Fruit fly (Drosophila melanogaster) whole organism, embryonic: ENCODE data around the gene CG9886.
A peak's percentile ranks its signal among the peaks of the same experiment; 100 is the strongest.

ENCODE experiments used
- B-H2 ChIP-seq: fragments of 200-800 bp; sonication (Bioruptor generic); optimal IDR thresholded peaks from 2 replicates; lab custom pipeline; 2018; ENCODE audit warnings: missing biosample characterization, mild to moderate bottlenecking, missing genetic modification characterization
- CG10543 ChIP-seq: fragments of 200-800 bp; sonication (Bioruptor generic); optimal IDR thresholded peaks from 3 replicates; lab custom pipeline; 2017; ENCODE audit warnings: missing biosample characterization, mild to moderate bottlenecking, missing genetic modification characterization, moderate library complexity
- CG11456 ChIP-seq: fragments of 200-800 bp; sonication (Bioruptor generic); IDR thresholded peaks from 3 replicates; pipeline ENCODE4 v1.3.6; 2022; ENCODE audit warnings: missing biosample characterization, missing genetic modification characterization
- CG11695 ChIP-seq: fragments of 200-800 bp; sonication (Bioruptor generic); IDR thresholded peaks from 3 replicates; pipeline ENCODE4 v1.3.6; 2022; ENCODE audit warnings: missing biosample characterization, missing genetic modification characterization
- CG15073 ChIP-seq: fragments of 200-800 bp; sonication (Bioruptor generic); optimal IDR thresholded peaks from 2 replicates; lab custom pipeline; 2016; ENCODE audit warnings: missing biosample characterization, missing genetic modification characterization
- CG15479 ChIP-seq: fragments of 200-800 bp; sonication (Bioruptor generic); optimal IDR thresholded peaks from 3 replicates; lab custom pipeline; 2019; ENCODE audit warnings: missing biosample characterization, mild to moderate bottlenecking, missing genetic modification characterization, moderate library complexity
- CG15601 ChIP-seq: fragments of 200-800 bp; sonication (Bioruptor generic); optimal IDR thresholded peaks from 3 replicates; lab custom pipeline; 2019; ENCODE audit warnings: missing biosample characterization, mild to moderate bottlenecking, missing genetic modification characterization, moderate library complexity
- CG1832 ChIP-seq: fragments of 200-800 bp; sonication (Bioruptor generic); optimal IDR thresholded peaks from 2 replicates; lab custom pipeline; 2017; ENCODE audit warnings: missing biosample characterization, mild to moderate bottlenecking, missing genetic modification characterization, inconsistent platforms
- CG2712 ChIP-seq: fragments of 200-800 bp; optimal IDR thresholded peaks from 3 replicates; lab custom pipeline; 2019; ENCODE audit warnings: missing biosample characterization, mild to moderate bottlenecking, missing genetic modification characterization, moderate library complexity
- CG30403 ChIP-seq: fragments of 200-800 bp; sonication (Bioruptor generic); optimal IDR thresholded peaks from 3 replicates; lab custom pipeline; 2016; ENCODE audit warnings: missing biosample characterization, missing genetic modification characterization
- CG31365 ChIP-seq: fragments of 200-800 bp; sonication (Bioruptor generic); optimal IDR thresholded peaks from 2 replicates; lab custom pipeline; 2018; ENCODE audit warnings: missing biosample characterization, mild to moderate bottlenecking, missing genetic modification characterization
- CG31388 ChIP-seq: fragments of 200-800 bp; sonication (Bioruptor generic); optimal IDR thresholded peaks from 2 replicates; lab custom pipeline; 2016; ENCODE audit warnings: missing biosample characterization, missing genetic modification characterization
- CG31441 ChIP-seq: fragments of 200-800 bp; sonication (Bioruptor generic); IDR thresholded peaks from 2 replicates; pipeline ENCODE4 v1.3.6; 2022; ENCODE audit warnings: missing biosample characterization, missing genetic modification characterization
- CG3847 ChIP-seq: fragments of 200-800 bp; sonication (Bioruptor generic); IDR thresholded peaks from 2 replicates; pipeline ENCODE4 v1.3.6; 2022; ENCODE audit warnings: missing biosample characterization, missing genetic modification characterization
- CG43689 ChIP-seq: fragments of 200-800 bp; sonication (Bioruptor generic); IDR thresholded peaks from 2 replicates; pipeline ENCODE4 v1.3.6; 2022; ENCODE audit warnings: missing biosample characterization, missing genetic modification characterization
- CG6272 ChIP-seq: fragments of 200-800 bp; sonication (Bioruptor generic); IDR thresholded peaks from 2 replicates; pipeline ENCODE4 v1.3.6; 2022; ENCODE audit warnings: missing biosample characterization, missing genetic modification characterization
- CG7372 ChIP-seq: fragments of 200-800 bp; sonication (Bioruptor generic); IDR thresholded peaks from 2 replicates; pipeline ENCODE4 v1.3.6; 2022; ENCODE audit warnings: missing biosample characterization, missing genetic modification characterization
- CG9932 ChIP-seq: fragments of 200-800 bp; sonication (Bioruptor generic); IDR thresholded peaks from 2 replicates; pipeline ENCODE4 v1.3.6; 2022; ENCODE audit warnings: missing biosample characterization, missing genetic modification characterization
- CrebB ChIP-seq: fragments of 200-800 bp; sonication (Bioruptor generic); optimal IDR thresholded peaks from 3 replicates; lab custom pipeline; 2018; ENCODE audit warnings: missing biosample characterization, mild to moderate bottlenecking, missing genetic modification characterization
- D19A ChIP-seq: fragments of 200-800 bp; optimal IDR thresholded peaks from 3 replicates; lab custom pipeline; 2019; ENCODE audit warnings: missing biosample characterization, mild to moderate bottlenecking, missing genetic modification characterization, moderate library complexity
- Dek ChIP-seq: fragments of 200-800 bp; sonication (Bioruptor generic); optimal IDR thresholded peaks from 3 replicates; lab custom pipeline; 2019; ENCODE audit warnings: missing biosample characterization, mild to moderate bottlenecking, missing genetic modification characterization, moderate library complexity
- H2.0 ChIP-seq: fragments of 200-800 bp; sonication (Bioruptor generic); IDR thresholded peaks from 2 replicates; pipeline ENCODE4 v1.3.6; 2022; ENCODE audit warnings: missing biosample characterization, missing genetic modification characterization
- Hand ChIP-seq: fragments of 200-800 bp; sonication (Bioruptor generic); optimal IDR thresholded peaks from 2 replicates; lab custom pipeline; 2017; ENCODE audit warnings: mild to moderate bottlenecking, missing biosample characterization, missing genetic modification reagents, missing genetic modification characterization
- Hey ChIP-seq: fragments of 200-800 bp; sonication (Bioruptor generic); optimal IDR thresholded peaks from 3 replicates; lab custom pipeline; 2018; ENCODE audit warnings: missing biosample characterization, mild to moderate bottlenecking, missing genetic modification characterization
- Jarid2 ChIP-seq: fragments of 200-800 bp; sonication (Bioruptor generic); optimal IDR thresholded peaks from 3 replicates; lab custom pipeline; 2017; ENCODE audit warnings: mild to moderate bottlenecking, missing biosample characterization, missing genetic modification reagents, missing genetic modification characterization
- Lim3 ChIP-seq: fragments of 200-800 bp; sonication (Bioruptor generic); IDR thresholded peaks from 2 replicates; pipeline ENCODE4 v1.3.6; 2022; ENCODE audit warnings: missing biosample characterization, missing genetic modification characterization
- Mad ChIP-seq: fragments of 200-800 bp; sonication (Bioruptor generic); optimal IDR thresholded peaks from 2 replicates; lab custom pipeline; 2016; ENCODE audit warnings: missing biosample characterization, missing genetic modification characterization
- Max ChIP-seq: fragments of 200-800 bp; sonication (Bioruptor generic); optimal IDR thresholded peaks from 2 replicates; lab custom pipeline; 2016; ENCODE audit warnings: missing biosample characterization, mild to moderate bottlenecking, missing genetic modification characterization
- Med ChIP-seq: fragments of 200-800 bp; sonication (Bioruptor generic); peaks from one replicate; lab custom pipeline; 2016; ENCODE audit warnings: missing biosample characterization, missing genetic modification characterization, mild to moderate bottlenecking, inconsistent platforms, moderate library complexity
- NFAT ChIP-seq: fragments of 200-800 bp; sonication (Bioruptor generic); IDR thresholded peaks from 2 replicates; pipeline ENCODE4 v1.3.6; 2022; ENCODE audit warnings: missing biosample characterization, missing genetic modification characterization
- NK7.1 ChIP-seq: fragments of 200-800 bp; sonication (Bioruptor generic); optimal IDR thresholded peaks from 3 replicates; lab custom pipeline; 2016; ENCODE audit warnings: missing biosample characterization, missing genetic modification characterization
- Poxn ChIP-seq: fragments of 200-800 bp; sonication (Bioruptor generic); IDR thresholded peaks from 2 replicates; pipeline ENCODE4 v1.3.6; 2022; ENCODE audit warnings: missing biosample characterization, missing genetic modification characterization
- Scr ChIP-seq: fragments of 200-800 bp; sonication (Bioruptor generic); IDR thresholded peaks from 2 replicates; pipeline ENCODE4 v1.3.6; 2022; ENCODE audit warnings: missing biosample characterization, missing genetic modification characterization; ENCODE audit not compliant: partially characterized antibody
- Sox102F ChIP-seq: fragments of 200-800 bp; sonication (Bioruptor generic); optimal IDR thresholded peaks from 2 replicates; lab custom pipeline; 2018; ENCODE audit warnings: missing biosample characterization, mild to moderate bottlenecking, missing genetic modification characterization, moderate library complexity
- ase ChIP-seq: fragments of 200-800 bp; sonication (Bioruptor generic); IDR thresholded peaks from 3 replicates; pipeline ENCODE4 v1.3.6; 2022; ENCODE audit warnings: missing biosample characterization, missing genetic modification characterization
- bcd ChIP-seq: fragments of 200-800 bp; sonication (Bioruptor generic); optimal IDR thresholded peaks from 2 replicates; lab custom pipeline; 2017; ENCODE audit warnings: missing biosample characterization, mild to moderate bottlenecking, missing genetic modification characterization
- eyg ChIP-seq: fragments of 200-800 bp; sonication (Bioruptor generic); optimal IDR thresholded peaks from 3 replicates; lab custom pipeline; 2016; ENCODE audit warnings: missing biosample characterization, missing genetic modification characterization
- ftz-f1 ChIP-seq: fragments of 200-800 bp; sonication (Bioruptor generic); optimal IDR thresholded peaks from 2 replicates; lab custom pipeline; 2016; ENCODE audit warnings: missing biosample characterization, missing genetic modification characterization
- gce ChIP-seq: fragments of 200-800 bp; sonication (Bioruptor generic); IDR thresholded peaks from 3 replicates; pipeline ENCODE4 v1.3.6; 2022; ENCODE audit warnings: missing biosample characterization, missing genetic modification characterization
- grau ChIP-seq: fragments of 200-800 bp; optimal IDR thresholded peaks from 3 replicates; lab custom pipeline; 2019; ENCODE audit warnings: missing biosample characterization, mild to moderate bottlenecking, missing genetic modification characterization, moderate library complexity
- h ChIP-seq: fragments of >200 bp; optimal IDR thresholded peaks from 2 replicates; lab custom pipeline; 2017
- inv ChIP-seq: fragments of 200-800 bp; sonication (Bioruptor generic); IDR thresholded peaks from 2 replicates; pipeline ENCODE4 v1.3.6; 2022; ENCODE audit warnings: missing biosample characterization, missing genetic modification characterization; ENCODE audit not compliant: partially characterized antibody
- lola ChIP-seq, 3 experiments: fragments of >200 bp in 2 of 3; fragments of 200-800 bp in 1 of 3; sonication (Bioruptor generic) in 1 of 3; optimal IDR thresholded peaks; 2 replicates each; lab custom pipeline; 2017 to 2019; ENCODE audit warnings: missing biosample characterization in 3 of 3, missing genetic modification characterization in 3 of 3, mild to moderate bottlenecking in 1 of 3, moderate library complexity in 1 of 3
- p53 ChIP-seq: fragments of 200-800 bp; sonication (Bioruptor generic); optimal IDR thresholded peaks from 2 replicates; lab custom pipeline; 2016; ENCODE audit warnings: missing biosample characterization, missing genetic modification characterization
- phol ChIP-seq: fragments of 200-800 bp; sonication (Bioruptor generic); optimal IDR thresholded peaks from 3 replicates; lab custom pipeline; 2018; ENCODE audit warnings: missing biosample characterization, mild to moderate bottlenecking, missing genetic modification characterization, moderate library complexity
- sens-2 ChIP-seq: fragments of 200-800 bp; sonication (Bioruptor generic); IDR thresholded peaks from 2 replicates; pipeline ENCODE4 v1.3.6; 2022; ENCODE audit warnings: missing biosample characterization, missing genetic modification characterization
- slbo ChIP-seq: fragments of 200-800 bp; sonication (Bioruptor generic); IDR thresholded peaks from 2 replicates; pipeline ENCODE4 v1.3.6; 2022; ENCODE audit warnings: missing biosample characterization, missing genetic modification characterization
- sob ChIP-seq: fragments of 200-800 bp; sonication (Bioruptor generic); IDR thresholded peaks from 2 replicates; pipeline ENCODE4 v1.3.6; 2022; ENCODE audit warnings: missing biosample characterization, missing genetic modification characterization
- stc ChIP-seq: fragments of 200-800 bp; sonication (Bioruptor generic); IDR thresholded peaks from 2 replicates; pipeline ENCODE4 v1.3.6; 2022; ENCODE audit warnings: missing biosample characterization, missing genetic modification characterization
- tap ChIP-seq: fragments of 200-800 bp; optimal IDR thresholded peaks from 3 replicates; lab custom pipeline; 2019; ENCODE audit warnings: missing biosample characterization, mild to moderate bottlenecking, missing genetic modification characterization, moderate library complexity
- wdn ChIP-seq: fragments of 200-800 bp; sonication (Bioruptor generic); IDR thresholded peaks from 2 replicates; pipeline ENCODE4 v1.3.6; 2022; ENCODE audit warnings: missing biosample characterization, missing genetic modification characterization

Gene CG9886

DNA sequence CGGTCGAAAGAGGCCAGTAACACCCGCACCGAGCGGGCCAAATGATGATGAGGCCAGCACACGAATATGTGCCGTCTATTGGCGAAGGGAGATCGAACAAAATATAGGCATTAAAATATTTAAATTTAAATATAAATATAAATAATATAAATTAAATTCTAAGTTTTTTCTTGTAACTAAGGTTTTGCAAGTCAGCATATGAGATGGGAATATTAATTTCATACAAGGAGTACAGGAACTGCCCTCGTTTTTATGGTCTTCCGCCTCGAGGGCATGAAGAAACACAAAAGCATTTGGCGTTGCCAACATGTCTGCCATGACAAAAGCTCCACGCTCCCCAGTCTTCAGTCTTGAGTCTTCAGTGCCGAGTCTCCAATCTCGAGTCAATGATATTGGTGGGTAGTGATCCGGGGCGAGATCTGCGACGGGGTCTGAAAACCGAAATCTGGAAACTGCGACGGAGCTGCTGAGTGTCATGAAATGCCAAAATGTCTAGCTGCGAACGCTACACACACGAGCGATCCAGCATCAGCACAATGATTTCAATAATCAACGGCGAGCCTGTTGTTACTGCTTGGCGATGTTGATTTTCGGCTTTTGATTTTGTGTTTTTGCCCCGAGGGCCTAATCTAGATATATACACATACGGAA lies 47.2 kb downstream of the CG9886 start (continued):
- TF ChIP-seq wdn (0 out of 2 replicates have a peak, but pooled peaks have one; percentile 5), Med (peak; percentile 32), CG11695 (GFP tag; lab: Robert Waterston, UW) (no peak), h (lab: Kevin White, UChicago) (no peak), slbo (peak; percentile 69), sob (GFP tag; lab: Robert Waterston, UW) (peak; percentile 60), NFAT (GFP tag; lab: Robert Waterston, UW) (no peak), B-H2 (GFP tag; lab: Kevin White, UChicago) (no peak), stc (GFP tag; lab: Robert Waterston, UW) (no peak), CG15073 (GFP tag; lab: Kevin White, UChicago) (no peak), CG1832 (GFP tag; lab: Kevin White, UChicago) (no peak), CG15601 (tag; lab: Kevin White, UChicago) (no peak), p53 (GFP tag; lab: Kevin White, UChicago) (no peak), ase (peak; percentile 41; the same call in 2 of the 3 replicates), bcd (GFP tag; lab: Kevin White, UChicago) (peak; percentile 26), NK7.1 (no peak), gce (GFP tag; lab: Robert Waterston, UW) (no peak), CG10543 (GFP tag; lab: Kevin White, UChicago) (no peak), CG31388 (GFP tag; lab: Kevin White, UChicago) (no peak), CG11456 (no peak), H2.0 (peak; percentile 36; the same call in 1 of the 2 replicates), CG43689 (no peak), Hey (no peak), CG3847 (GFP tag; lab: Robert Waterston, UW) (peak; percentile 40), grau (tag; lab: Kevin White, UChicago) (peak; percentile 45), CG30403 (GFP tag; lab: Kevin White, UChicago) (no peak), sens-2 (0 out of 2 replicates have a peak, but pooled peaks have one; percentile 26), Jarid2 (GFP tag; lab: Kevin White, UChicago) (no peak), CG2712 (peak; percentile 3), Scr (GFP tag; lab: Robert Waterston, UW) (no peak), inv (GFP tag; lab: Robert Waterston, UW) (no peak), Sox102F (GFP tag; lab: Kevin White, UChicago) (peak; percentile 43), eyg (GFP tag; lab: Kevin White, UChicago) (no peak), phol (no peak), Hand (GFP tag; lab: Kevin White, UChicago) (no peak), CG6272 (GFP tag; lab: Robert Waterston, UW) (no peak), CG9932 (GFP tag; lab: Robert Waterston, UW) (peak; percentile 69), CG15479 (GFP tag; lab: Kevin White, UChicago) (no peak), ftz-f1 (GFP tag; lab: Kevin White, UChicago) (no peak), tap (tag; lab: Kevin White, UChicago) (no peak), Mad (no peak), Dek (tag; lab: Kevin White, UChicago) (peak; percentile 13), Lim3 (GFP tag; lab: Robert Waterston, UW) (no peak), CG31365 (tag; lab: Kevin White, UChicago) (no peak), Max (GFP tag; lab: Kevin White, UChicago) (no peak), lola (GFP tag; optimal IDR thresholded peaks at IDR 0.05; lab: Kevin White, UChicago) (no peak), Poxn (GFP tag; lab: Robert Waterston, UW) (no peak), CG7372 (0 out of 2 replicates have a peak, but pooled peaks have one; percentile 16), CG31441 (0 out of 2 replicates have a peak, but pooled peaks have one; percentile 19), D19A (tag; lab: Kevin White, UChicago) (no peak), CrebB (tag; lab: Kevin White, UChicago) (no peak)
